Fruit fly (Drosophila melanogaster) whole organism, prepupa: ENCODE measurements around the gene CG14194.

Experiments used
- Blimp-1 ChIP-seq: fragments of 200-800 bp; sonication (Bioruptor generic); optimal IDR thresholded peaks from 3 replicates; lab custom pipeline; 2017; ENCODE audit warnings: missing biosample characterization, missing genetic modification characterization, mild to moderate bottlenecking, moderate library complexity, missing genetic modification reagents
- CG10669 ChIP-seq: fragments of 200-800 bp; sonication (Bioruptor generic); optimal IDR thresholded peaks from 3 replicates; lab custom pipeline; 2018; ENCODE audit warnings: missing biosample characterization, mild to moderate bottlenecking, missing genetic modification characterization, moderate library complexity
- CG11294 ChIP-seq: fragments of 200-800 bp; sonication (Bioruptor generic); IDR thresholded peaks from 2 replicates; pipeline ENCODE4 v1.3.6; 2022; ENCODE audit warnings: missing biosample characterization, missing genetic modification characterization
- CG11762 ChIP-seq: fragments of 200-800 bp; sonication (Bioruptor generic); optimal IDR thresholded peaks from 3 replicates; lab custom pipeline; 2016; ENCODE audit warnings: missing biosample characterization, missing genetic modification characterization; ENCODE audit not compliant: insufficient read depth
- CG11902 ChIP-seq: fragments of 200-800 bp; sonication (Bioruptor generic); optimal IDR thresholded peaks from 3 replicates; lab custom pipeline; 2016; ENCODE audit warnings: missing biosample characterization, missing genetic modification characterization
- CG15336 ChIP-seq: fragments of 200-800 bp; sonication (Bioruptor generic); IDR thresholded peaks from 2 replicates; pipeline ENCODE4 v1.3.6; 2022; ENCODE audit warnings: missing biosample characterization, missing genetic modification characterization
- CG1621 ChIP-seq: fragments of 200-800 bp; sonication (Bioruptor generic); optimal IDR thresholded peaks from 3 replicates; lab custom pipeline; 2018; ENCODE audit warnings: missing biosample characterization, mild to moderate bottlenecking, missing genetic modification characterization
- CG16779 ChIP-seq: fragments of 200-800 bp; sonication (Bioruptor generic); optimal IDR thresholded peaks from 3 replicates; lab custom pipeline; 2017; ENCODE audit warnings: missing biosample characterization, mild to moderate bottlenecking, missing genetic modification characterization
- CG31627 ChIP-seq: fragments of 200-800 bp; sonication (Bioruptor generic); optimal IDR thresholded peaks from 3 replicates; lab custom pipeline; 2016; ENCODE audit warnings: missing biosample characterization, missing genetic modification characterization
- CG32006 ChIP-seq: fragments of 200-800 bp; sonication (Bioruptor generic); optimal IDR thresholded peaks from 3 replicates; lab custom pipeline; 2017; ENCODE audit warnings: missing biosample characterization, mild to moderate bottlenecking, missing genetic modification characterization
- CG3919 ChIP-seq: fragments of 200-800 bp; sonication (Bioruptor generic); optimal IDR thresholded peaks from 3 replicates; lab custom pipeline; 2016; ENCODE audit warnings: missing biosample characterization, missing genetic modification characterization
- CG4318 ChIP-seq: fragments of 200-800 bp; sonication (Bioruptor generic); optimal IDR thresholded peaks from 3 replicates; lab custom pipeline; 2017; ENCODE audit warnings: missing biosample characterization, mild to moderate bottlenecking, missing genetic modification characterization
- CG6163 ChIP-seq: fragments of 200-800 bp; sonication (Bioruptor generic); IDR thresholded peaks from 3 replicates; pipeline ENCODE4 v1.3.6; 2022; ENCODE audit warnings: missing biosample characterization, missing genetic modification characterization
- CG6276 ChIP-seq: fragments of 200-800 bp; sonication (Bioruptor generic); optimal IDR thresholded peaks from 2 replicates; lab custom pipeline; 2017; ENCODE audit warnings: missing biosample characterization, mild to moderate bottlenecking, missing genetic modification characterization
- CG6792 ChIP-seq: fragments of 200-800 bp; sonication (Bioruptor generic); optimal IDR thresholded peaks from 3 replicates; lab custom pipeline; 2016; ENCODE audit warnings: missing biosample characterization, missing genetic modification characterization
- CG6808 ChIP-seq: fragments of 200-800 bp; sonication (Bioruptor generic); optimal IDR thresholded peaks from 3 replicates; lab custom pipeline; 2017; ENCODE audit warnings: missing biosample characterization, missing genetic modification characterization, mild to moderate bottlenecking, moderate library complexity, missing genetic modification reagents
- CG6854 ChIP-seq: fragments of 200-800 bp; sonication (Bioruptor generic); optimal IDR thresholded peaks from 2 replicates; lab custom pipeline; 2017; ENCODE audit warnings: missing biosample characterization, mild to moderate bottlenecking, missing genetic modification characterization
- CG7368 ChIP-seq: fragments of 200-800 bp; sonication (Bioruptor generic); optimal IDR thresholded peaks from 3 replicates; lab custom pipeline; 2016; ENCODE audit warnings: missing biosample characterization, missing genetic modification characterization
- CG8119 ChIP-seq: fragments of 200-800 bp; sonication (Bioruptor generic); IDR thresholded peaks from 3 replicates; pipeline ENCODE4 v1.3.6; 2022; ENCODE audit warnings: missing biosample characterization, missing genetic modification characterization
- CG8319 ChIP-seq: fragments of 200-800 bp; sonication (Bioruptor generic); optimal IDR thresholded peaks from 3 replicates; lab custom pipeline; 2016; ENCODE audit warnings: missing biosample characterization, missing genetic modification characterization
- CG9139 ChIP-seq: fragments of 200-800 bp; sonication (Bioruptor generic); optimal IDR thresholded peaks from 3 replicates; lab custom pipeline; 2017; ENCODE audit warnings: missing biosample characterization, mild to moderate bottlenecking, missing genetic modification characterization
- Eip75B ChIP-seq: fragments of 200-800 bp; sonication (Bioruptor generic); optimal IDR thresholded peaks from 3 replicates; lab custom pipeline; 2016; ENCODE audit warnings: missing biosample characterization, missing genetic modification characterization
- Eip78C ChIP-seq: fragments of 200-800 bp; sonication (Bioruptor generic); peaks from one replicate; lab custom pipeline; 2016; ENCODE audit warnings: missing biosample characterization, missing genetic modification characterization
- Ets21C ChIP-seq: fragments of 200-800 bp; sonication (Bioruptor generic); optimal IDR thresholded peaks from 3 replicates; lab custom pipeline; 2016; ENCODE audit warnings: missing biosample characterization, missing genetic modification characterization
- Ets96B ChIP-seq: fragments of 200-800 bp; optimal IDR thresholded peaks from 2 replicates; lab custom pipeline; 2019; ENCODE audit warnings: missing biosample characterization, mild to moderate bottlenecking, missing genetic modification characterization, moderate library complexity
- Hr38 ChIP-seq: sonication (Bioruptor generic); optimal IDR thresholded peaks from 2 replicates; lab custom pipeline; 2016; ENCODE audit warnings: missing biosample characterization, missing genetic modification characterization
- Hr4 ChIP-seq: fragments of 200-800 bp; sonication (Bioruptor generic); optimal IDR thresholded peaks from 3 replicates; lab custom pipeline; 2016; ENCODE audit warnings: missing biosample characterization, missing genetic modification characterization
- Lpt ChIP-seq: fragments of 200-800 bp; sonication (Bioruptor generic); optimal IDR thresholded peaks from 3 replicates; lab custom pipeline; 2016; ENCODE audit warnings: missing biosample characterization, missing genetic modification characterization
- OdsH ChIP-seq: fragments of 200-800 bp; sonication (Bioruptor generic); optimal IDR thresholded peaks from 3 replicates; lab custom pipeline; 2016; ENCODE audit warnings: missing biosample characterization, missing genetic modification characterization
- Smox ChIP-seq: fragments of 200-800 bp; sonication (Bioruptor generic); optimal IDR thresholded peaks from 3 replicates; lab custom pipeline; 2016; ENCODE audit warnings: missing biosample characterization, missing genetic modification characterization
- Sox14 ChIP-seq: fragments of 200-800 bp; sonication (Bioruptor generic); optimal IDR thresholded peaks from 3 replicates; lab custom pipeline; 2016; ENCODE audit warnings: missing biosample characterization, missing genetic modification characterization
- Sox15 ChIP-seq: fragments of 200-800 bp; sonication (Bioruptor generic); optimal IDR thresholded peaks from 3 replicates; lab custom pipeline; 2016; ENCODE audit warnings: missing biosample characterization, missing genetic modification characterization
- achi ChIP-seq: fragments of 200-800 bp; sonication (Bioruptor generic); optimal IDR thresholded peaks from 3 replicates; lab custom pipeline; 2016; ENCODE audit warnings: missing biosample characterization, missing genetic modification characterization
- dac ChIP-seq: fragments of 200-800 bp; sonication (Bioruptor generic); optimal IDR thresholded peaks from 2 replicates; lab custom pipeline; 2017; ENCODE audit warnings: missing biosample characterization, mild to moderate bottlenecking, missing genetic modification characterization
- dsx ChIP-seq: fragments of 200-800 bp; optimal IDR thresholded peaks from 3 replicates; lab custom pipeline; 2019; ENCODE audit warnings: missing biosample characterization, mild to moderate bottlenecking, missing genetic modification characterization, moderate library complexity; ENCODE audit not compliant: poor library complexity, severe bottlenecking
- eg ChIP-seq: fragments of 200-800 bp; sonication (Bioruptor generic); IDR thresholded peaks from 3 replicates; pipeline ENCODE4 v1.3.6; 2022; ENCODE audit warnings: missing biosample characterization, missing genetic modification characterization
- fd85E ChIP-seq: fragments of 200-800 bp; sonication (Bioruptor generic); optimal IDR thresholded peaks from 3 replicates; lab custom pipeline; 2016; ENCODE audit warnings: missing biosample characterization, missing genetic modification characterization
- fkh ChIP-seq: fragments of 200-800 bp; sonication (Bioruptor generic); optimal IDR thresholded peaks from 3 replicates; lab custom pipeline; 2017; ENCODE audit warnings: missing biosample characterization, mild to moderate bottlenecking, missing genetic modification characterization, moderate library complexity
- lz ChIP-seq: fragments of 200-800 bp; sonication (Bioruptor generic); optimal IDR thresholded peaks from 3 replicates; lab custom pipeline; 2016; ENCODE audit warnings: missing biosample characterization, missing genetic modification characterization
- net ChIP-seq: fragments of 200-800 bp; sonication (Bioruptor generic); optimal IDR thresholded peaks from 3 replicates; lab custom pipeline; 2016; ENCODE audit warnings: missing biosample characterization, missing genetic modification characterization
- pdm3 ChIP-seq: fragments of 200-800 bp; sonication (Bioruptor generic); optimal IDR thresholded peaks from 3 replicates; lab custom pipeline; 2016; ENCODE audit warnings: missing biosample characterization, missing genetic modification characterization
- salr ChIP-seq, 2 experiments: fragments of 200-800 bp; sonication (Bioruptor generic); optimal IDR thresholded peaks; 3 replicates each; lab custom pipeline; 2016 to 2018; ENCODE audit warnings: missing biosample characterization in 2 of 2, missing genetic modification characterization in 2 of 2, mild to moderate bottlenecking in 1 of 2
- spab ChIP-seq: fragments of 200-800 bp; sonication (Bioruptor generic); optimal IDR thresholded peaks from 2 replicates; lab custom pipeline; 2017; ENCODE audit warnings: missing biosample characterization, mild to moderate bottlenecking, missing genetic modification characterization, missing genetic modification reagents
- ss ChIP-seq, 2 experiments: fragments of 200-800 bp; sonication (Bioruptor generic); optimal IDR thresholded peaks; 2 replicates in 1 of 2; 3 replicates in 1 of 2; lab custom pipeline; 2017 to 2018; ENCODE audit warnings: mild to moderate bottlenecking in 2 of 2, missing biosample characterization in 2 of 2, missing genetic modification characterization in 2 of 2, moderate library complexity in 1 of 2
- topi ChIP-seq: fragments of 200-800 bp; sonication (Bioruptor generic); optimal IDR thresholded peaks from 3 replicates; lab custom pipeline; 2016; ENCODE audit warnings: missing biosample characterization, missing genetic modification characterization

The CG14194 gene

DNA sequence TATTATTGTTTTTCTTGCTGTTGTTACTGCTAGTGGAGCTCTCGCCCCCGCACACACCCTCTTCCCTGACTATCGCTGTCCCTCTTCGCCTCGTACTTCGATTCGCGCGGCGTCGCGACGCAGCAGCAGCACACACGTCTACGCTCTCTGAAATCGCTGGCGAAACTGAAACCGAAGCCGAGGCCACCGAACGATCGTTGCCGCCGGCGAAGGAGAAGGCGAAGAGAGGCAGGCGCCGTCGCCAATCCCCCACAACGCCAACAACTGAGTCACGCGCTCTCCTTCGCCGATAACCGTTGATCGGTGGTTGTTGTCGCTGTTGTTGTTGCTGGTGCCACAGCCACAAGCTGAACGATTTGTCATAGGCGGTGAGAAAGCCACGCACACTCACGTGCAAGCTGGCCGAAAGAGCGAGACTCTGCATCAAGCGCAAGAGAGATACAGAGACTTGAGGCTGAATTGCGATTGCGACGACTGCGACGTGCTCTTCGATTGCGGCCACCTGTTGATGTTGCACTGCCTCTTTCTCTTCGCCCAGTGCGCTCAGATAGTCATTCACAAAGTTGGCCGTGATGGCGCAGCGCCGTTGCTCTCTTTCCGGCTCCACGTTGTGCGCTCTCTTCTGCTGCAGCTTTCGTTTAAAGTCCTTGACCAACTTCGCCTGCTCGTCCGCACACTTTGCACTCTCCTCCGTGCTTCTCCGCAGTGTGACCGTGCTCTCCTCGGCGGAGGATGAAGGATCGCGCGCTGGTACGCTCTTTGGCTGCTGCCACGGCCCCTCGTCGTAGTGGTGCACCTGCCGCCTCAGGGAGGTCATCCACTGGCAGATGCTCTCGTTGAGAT, 39.8 kb upstream of the CG14194 start (continued):
- TF ChIP-seq OdsH (no peak), fd85E (GFP tag; lab: Kevin White, UChicago) (no peak), Blimp-1 (GFP tag; lab: Kevin White, UChicago) (peak; percentile 26), ss (GFP tag; optimal IDR thresholded peaks at IDR 0.05; lab: Kevin White, UChicago) (peak; percentile 29 to 50), CG31627 (no peak), CG8119 (GFP tag; lab: Robert Waterston, UW) (peak; percentile 48; the same call in 2 of the 3 replicates), lz (GFP tag; lab: Kevin White, UChicago) (no peak), eg (0 out of 3 replicates have a peak, but pooled peaks have one; percentile 5), pdm3 (GFP tag; lab: Kevin White, UChicago) (no peak), CG6792 (GFP tag; lab: Kevin White, UChicago) (no peak), achi (GFP tag; lab: Kevin White, UChicago) (no peak), CG9139 (GFP tag; lab: Kevin White, UChicago) (peak; percentile 16), CG8319 (GFP tag; lab: Kevin White, UChicago) (no peak), salr (GFP tag; optimal IDR thresholded peaks at IDR 0.05; lab: Kevin White, UChicago) (no peak), CG6163 (GFP tag; lab: Robert Waterston, UW) (no peak; the same call in 1 of the 3 replicates), Smox (no peak), CG11902 (GFP tag; lab: Kevin White, UChicago) (no peak), Sox15 (GFP tag; lab: Kevin White, UChicago) (no peak)

DNA sequence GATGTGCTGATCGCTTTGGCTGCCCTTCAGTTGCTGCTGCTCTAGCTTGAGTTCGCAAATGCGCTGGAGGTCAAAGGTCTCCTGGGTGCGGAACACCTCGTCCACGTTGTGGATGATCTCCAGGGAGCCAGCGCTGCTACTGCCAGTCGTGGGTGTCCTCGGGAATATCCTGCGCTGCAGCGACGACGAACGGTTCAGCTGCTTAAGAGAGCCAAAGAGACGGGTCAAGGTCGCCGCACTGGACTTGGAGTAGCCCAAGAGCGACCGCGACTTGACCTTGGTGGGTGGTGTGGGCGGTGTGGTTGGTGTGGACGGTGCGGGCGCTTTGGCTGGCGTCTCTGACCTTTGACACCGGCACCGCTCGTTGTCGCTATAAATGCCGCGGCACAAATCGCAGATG, 39.1 kb upstream of the CG14194 start:
- TF ChIP-seq dsx (GFP tag; lab: Kevin White, UChicago) (no peak), eg (no peak)

DNA sequence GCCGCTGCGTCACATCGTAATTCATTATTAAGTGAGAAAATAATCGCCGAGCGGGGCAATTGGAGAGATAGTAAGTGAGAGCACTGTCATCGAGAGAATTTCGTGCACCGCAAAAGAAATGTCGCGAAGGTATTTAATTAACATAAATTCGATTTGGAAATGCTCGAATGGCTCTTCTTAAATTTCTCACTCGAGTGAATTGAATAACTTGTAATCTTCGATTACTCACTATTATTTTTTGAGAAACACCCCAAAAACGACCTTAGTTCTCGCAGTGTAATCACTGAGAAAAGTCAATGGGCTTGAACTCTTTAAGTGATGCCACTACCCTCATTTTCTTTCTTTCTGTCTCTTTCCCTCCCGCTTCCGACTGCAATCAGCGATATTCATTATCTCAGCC, 38.4 kb upstream of the CG14194 start:
- TF ChIP-seq eg (peak; percentile 94), Eip78C (GFP tag; lab: Kevin White, UChicago) (peak; percentile 99), spab (peak; percentile 82), CG4318 (peak; percentile 92), CG31627 (peak; percentile 94), CG6808 (GFP tag; lab: Kevin White, UChicago) (peak; percentile 86), CG7368 (GFP tag; lab: Kevin White, UChicago) (peak; percentile 96), CG11762 (GFP tag; lab: Kevin White, UChicago) (peak; percentile 91), CG1621 (peak; percentile 89), CG10669 (GFP tag; lab: Kevin White, UChicago) (peak; percentile 91), Eip75B (peak; percentile 97), CG11294 (GFP tag; lab: Robert Waterston, UW) (peak; percentile 78), CG15336 (GFP tag; lab: Robert Waterston, UW) (peak; percentile 95), fkh (GFP tag; lab: Kevin White, UChicago) (peak; percentile 50), Ets96B (tag; lab: Kevin White, UChicago) (peak; percentile 88), Sox14 (GFP tag; lab: Kevin White, UChicago) (peak; percentile 95), CG32006 (peak; percentile 97), CG3919 (GFP tag; lab: Kevin White, UChicago) (peak; percentile 96), Hr4 (peak; percentile 96), dac (GFP tag; lab: Kevin White, UChicago) (peak; percentile 91), lz (GFP tag; lab: Kevin White, UChicago) (peak; percentile 95), CG6792 (GFP tag; lab: Kevin White, UChicago) (peak; percentile 96), Lpt (GFP tag; lab: Kevin White, UChicago) (peak; percentile 92), Smox (peak; percentile 93), OdsH (peak; percentile 92), CG8319 (GFP tag; lab: Kevin White, UChicago) (peak; percentile 92), topi (GFP tag; lab: Kevin White, UChicago) (peak; percentile 97), Ets21C (peak; percentile 89), net (peak; percentile 94), Hr38 (GFP tag; lab: Kevin White, UChicago) (no peak), CG16779 (tag; lab: Kevin White, UChicago) (peak; percentile 84), CG6854 (GFP tag; lab: Kevin White, UChicago) (peak; percentile 84), CG9139 (GFP tag; lab: Kevin White, UChicago) (peak; percentile 77), CG6276 (peak; percentile 89)
